Worm (Caenorhabditis elegans) whole organism, dauer: ENCODE results near the gene ZK177.2.

ENCODE experiments used
- unc-62 ChIP-seq: sonication (generic microtip); optimal IDR thresholded peaks from 2 replicates; lab custom pipeline; 2017; ENCODE audit warnings: missing biosample characterization, missing genetic modification reagents, missing genetic modification characterization

ZK177.2 gene

DNA sequence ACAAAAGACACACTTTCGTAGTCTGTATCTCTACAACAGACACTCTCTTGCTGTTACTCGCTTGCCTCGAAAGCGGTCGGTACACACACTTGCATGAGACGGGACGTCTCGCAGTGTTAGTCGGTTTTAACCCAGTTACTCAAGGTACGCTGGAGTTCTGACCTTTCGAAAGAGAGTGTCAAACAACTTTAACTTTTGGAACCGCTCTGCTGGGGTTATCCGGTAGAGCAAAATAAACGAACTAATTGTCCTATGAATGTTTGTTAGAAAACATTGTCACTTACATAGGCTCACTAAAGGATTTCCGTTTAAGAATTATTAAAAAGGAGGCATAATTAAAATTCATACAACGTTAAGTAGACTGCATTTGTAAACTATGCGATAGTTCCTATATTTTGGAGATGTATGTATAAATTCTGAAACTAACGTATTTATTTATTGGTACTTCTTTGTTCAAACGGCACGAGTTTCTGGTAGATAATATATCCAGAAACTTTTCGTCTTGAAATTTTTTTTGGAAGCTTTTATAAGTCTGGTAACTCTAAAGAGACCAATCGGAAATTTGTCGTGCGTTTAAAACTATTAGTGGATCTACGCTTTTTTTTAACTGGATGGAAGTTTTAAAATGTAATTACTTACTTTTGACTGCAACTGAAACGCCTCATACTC is 24.6 kb downstream of the ZK177.2 start:
- TF ChIP-seq unc-62 = peak; percentile 12

DNA sequence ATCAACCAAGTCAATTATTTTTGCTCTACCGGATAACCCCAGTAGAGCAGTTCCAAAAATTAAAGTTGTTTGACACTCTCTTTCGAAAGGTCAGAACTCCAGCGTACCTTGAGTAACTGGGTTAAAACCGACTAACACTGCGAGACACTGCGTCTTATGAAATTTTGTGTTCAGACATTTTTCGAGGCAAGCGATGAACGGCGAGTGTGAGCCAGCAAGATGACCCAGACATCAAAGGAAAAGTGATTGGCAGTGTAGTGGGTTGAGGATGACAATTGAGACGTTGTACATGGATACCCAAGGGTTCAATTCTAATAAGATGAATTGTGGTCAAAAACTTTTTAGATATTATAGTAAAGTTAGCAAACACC is 25.1 kb downstream of the ZK177.2 start:
- no peak for TF ChIP-seq unc-62

DNA sequence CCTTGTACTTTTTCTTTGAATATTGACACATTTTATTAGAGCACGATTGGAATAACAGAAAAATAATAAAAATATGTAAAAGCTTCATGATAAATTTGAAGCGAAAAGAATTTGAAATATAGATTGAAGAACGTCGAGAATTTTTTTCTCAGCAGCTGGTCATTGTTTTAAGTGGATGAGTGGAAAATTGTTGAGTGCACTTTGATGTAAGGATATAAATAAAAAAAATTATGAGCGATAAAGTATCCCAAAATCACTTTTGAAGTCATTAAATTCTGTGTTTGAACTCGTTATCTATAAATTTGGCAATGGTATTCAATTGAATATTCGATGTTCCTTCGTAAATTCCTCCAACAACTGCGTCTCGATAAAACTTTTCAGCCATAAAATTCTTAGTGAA is 25.8 kb downstream of the ZK177.2 start, which contains the start of gene ins-13:
Gene ins-13 (minus strand): TSS at position 101 of the 400 bp plus-strand sequence.
- no peak for TF ChIP-seq unc-62

DNA sequence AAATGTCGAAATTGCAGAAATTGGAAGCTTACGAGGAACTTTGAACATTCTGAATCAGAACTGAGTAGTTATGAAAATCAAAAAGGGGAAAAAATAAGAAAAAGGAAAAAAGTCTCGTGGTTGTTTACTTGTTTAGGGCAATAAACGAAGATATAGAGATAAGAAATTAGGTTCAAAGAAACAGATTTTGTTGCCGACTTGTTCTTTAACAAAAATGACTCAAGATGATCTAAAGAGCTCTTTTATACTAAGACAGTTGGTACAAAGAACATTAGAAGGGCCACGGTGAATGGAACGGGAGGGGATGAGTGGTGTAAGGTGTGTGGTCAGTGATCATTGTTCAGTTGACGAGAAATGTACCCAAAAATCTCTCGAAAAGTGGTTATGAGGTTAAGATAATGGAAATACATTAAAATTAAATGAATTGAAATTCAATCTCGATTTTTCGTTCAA is 28.5 kb downstream of the ZK177.2 start, which contains the start of gene acdh-2:
Gene acdh-2 (minus strand): TSS at position 51 of the 453 bp plus-strand sequence.
- TF ChIP-seq unc-62 = no peak

DNA sequence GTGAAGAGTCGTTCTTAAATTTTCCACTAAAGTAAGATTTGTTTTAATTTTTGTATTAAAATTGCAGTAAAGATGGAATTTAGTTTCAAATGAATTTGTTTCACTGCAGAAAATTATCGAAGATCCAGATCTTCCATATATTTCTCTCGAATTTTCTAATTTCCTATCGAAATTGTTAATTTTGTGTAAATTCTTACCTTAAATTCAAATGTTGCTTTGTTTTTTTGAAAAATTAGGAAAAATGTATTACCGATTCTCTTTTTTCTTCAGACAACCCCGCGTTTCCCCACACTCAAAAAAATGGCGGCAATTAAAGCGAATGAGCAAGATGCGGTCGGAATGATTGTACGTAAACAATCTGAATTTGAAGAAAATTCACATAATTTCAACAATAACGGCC is 30.7 kb downstream of the ZK177.2 start, which contains the start of gene C17C3.6:
Gene C17C3.6 (plus strand): TSS at position 301 of the 400 bp plus-strand sequence.
- no peak for TF ChIP-seq unc-62

DNA sequence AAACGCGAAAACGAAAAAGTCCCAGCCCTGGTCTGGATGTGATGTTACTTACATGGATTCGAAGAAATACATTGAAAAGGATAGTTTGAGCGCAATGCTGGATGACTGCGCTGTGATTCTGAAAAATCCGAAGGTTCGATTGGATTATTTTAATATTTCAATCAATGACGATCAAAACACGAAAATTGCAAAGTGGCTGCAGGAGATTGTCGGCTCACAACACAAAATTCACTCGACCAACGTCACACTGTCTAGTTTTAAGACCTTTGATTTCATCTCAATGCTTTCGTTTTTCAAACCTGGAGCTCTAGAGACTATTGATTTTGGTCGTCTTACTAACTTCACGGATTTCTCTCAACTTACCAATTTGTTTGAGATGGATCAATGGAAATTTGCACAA is 32.5 kb downstream of the ZK177.2 start, which contains the start of gene C17C3.5:
Gene C17C3.5 (plus strand): TSS at position 301 of the 400 bp plus-strand sequence.
- TF ChIP-seq unc-62 = no peak

DNA sequence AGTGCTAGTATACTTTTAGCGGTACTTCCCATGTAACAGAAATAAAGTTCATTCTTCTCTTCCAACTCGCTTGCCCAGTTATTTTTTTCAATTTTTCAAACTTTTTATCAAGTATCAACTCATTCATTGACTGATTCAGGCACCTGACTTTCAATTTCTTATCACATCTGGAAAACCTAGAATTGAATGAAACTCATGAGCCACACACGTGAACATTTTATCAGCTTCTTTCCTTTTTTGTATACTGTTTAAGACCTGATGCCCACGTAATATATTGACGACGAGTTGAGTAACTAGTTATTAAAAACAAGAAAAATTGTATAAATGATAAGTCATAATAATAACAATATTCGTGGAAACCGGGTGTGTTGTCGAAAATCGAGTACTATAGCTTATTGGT is 34.5 kb downstream of the ZK177.2 start:
- TF ChIP-seq unc-62 = no peak

DNA sequence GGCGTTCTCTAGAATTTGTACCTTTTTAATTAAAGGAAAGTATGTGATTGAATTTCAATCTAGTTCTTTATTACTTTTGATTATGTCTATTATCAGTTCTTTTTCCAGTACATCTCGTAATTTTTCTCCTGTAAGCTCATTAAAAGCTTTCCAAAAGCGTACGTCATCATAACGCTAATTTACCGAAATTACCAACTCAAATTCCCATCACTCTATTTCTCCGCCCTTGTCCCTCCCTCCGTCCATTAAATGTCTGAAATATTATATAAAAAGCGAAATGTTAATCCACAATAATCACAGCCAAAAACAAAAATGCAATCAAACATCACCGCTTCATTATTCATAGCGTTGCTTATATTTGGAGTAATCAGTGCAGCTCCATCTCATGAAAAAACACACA is 35.3 kb downstream of the ZK177.2 start, which contains the start of gene ins-12:
Gene ins-12 (plus strand): TSS at position 301 of the 400 bp plus-strand sequence.
- no peak for TF ChIP-seq unc-62

DNA sequence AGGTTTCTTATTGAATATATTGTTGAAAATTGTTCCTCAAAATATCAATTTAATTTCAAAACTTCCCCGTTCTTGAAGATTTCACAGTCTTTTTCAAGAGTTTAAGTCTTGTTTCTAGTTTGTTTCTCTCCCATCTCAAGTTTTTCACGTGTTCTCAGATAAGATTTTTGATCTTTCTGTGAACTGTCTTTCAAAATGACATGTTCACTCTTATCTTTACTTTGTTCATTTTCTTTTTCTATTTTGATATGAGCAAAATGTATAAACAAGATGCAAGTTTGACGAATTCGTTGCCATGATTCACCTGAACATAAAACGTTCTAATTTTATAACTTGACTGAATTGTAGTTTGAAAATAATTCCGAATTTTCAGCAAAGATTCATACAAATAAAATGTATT is 35.8 kb downstream of the ZK177.2 start:
- no peak for TF ChIP-seq unc-62

DNA sequence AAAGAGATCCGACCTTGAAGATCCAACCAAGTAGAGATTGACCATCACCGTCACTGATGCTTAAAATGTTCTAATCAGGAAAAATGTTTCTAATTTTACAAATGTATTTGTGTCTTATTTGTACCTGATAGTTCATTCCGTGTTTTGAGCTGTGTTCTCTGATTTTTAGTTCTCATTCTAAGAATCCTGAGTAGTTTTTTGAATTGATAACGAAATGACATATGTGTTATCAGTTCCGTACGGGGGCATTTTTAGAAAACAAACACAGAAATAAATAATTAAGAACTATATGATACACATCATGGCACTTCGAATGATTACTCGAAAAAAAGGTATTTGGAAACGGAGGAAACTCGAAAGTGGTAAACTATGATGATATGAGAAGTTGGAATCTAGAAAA is 36.5 kb downstream of the ZK177.2 start:
- no peak for TF ChIP-seq unc-62

DNA sequence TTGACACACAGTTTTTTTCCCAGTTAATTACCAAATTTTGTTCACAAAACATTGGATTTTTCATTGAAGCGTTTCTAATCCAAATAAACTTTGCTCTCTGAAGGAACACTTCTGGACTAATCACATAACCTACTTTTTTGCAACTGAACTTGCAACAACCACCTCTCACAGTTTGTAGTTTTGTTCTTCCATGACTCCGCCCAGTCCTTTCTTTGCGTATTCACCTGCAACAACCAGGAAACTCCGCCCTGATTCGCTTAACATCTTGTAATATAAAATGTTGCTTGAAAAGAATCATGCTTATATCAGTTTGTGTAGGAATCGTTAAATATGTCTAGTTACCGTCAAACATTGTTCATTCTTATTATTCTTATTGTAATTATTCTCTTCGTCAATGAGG is 37.4 kb downstream of the ZK177.2 start, which contains the start of gene ins-11:
Gene ins-11 (plus strand): TSS at position 301 of the 400 bp plus-strand sequence.
- no peak for TF ChIP-seq unc-62

DNA sequence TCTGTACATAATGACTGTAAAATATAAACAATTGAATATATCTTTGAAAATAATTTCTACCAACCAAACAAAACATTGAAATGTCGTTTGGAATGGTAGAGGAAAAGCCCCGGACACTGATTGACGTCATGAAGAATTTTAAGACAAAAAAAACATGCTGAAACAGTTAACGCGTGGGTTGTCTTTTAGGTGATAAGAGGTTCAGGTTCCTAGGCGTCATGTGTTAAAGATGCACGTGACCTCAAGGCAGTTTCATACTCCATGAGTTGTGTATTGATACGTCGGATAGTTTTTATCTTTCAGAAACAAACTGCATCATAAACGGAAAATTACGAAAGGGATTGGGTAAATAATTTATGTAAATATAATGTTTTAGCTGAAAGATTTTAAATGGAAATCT is 38.1 kb downstream of the ZK177.2 start:
- no peak for TF ChIP-seq unc-62

DNA sequence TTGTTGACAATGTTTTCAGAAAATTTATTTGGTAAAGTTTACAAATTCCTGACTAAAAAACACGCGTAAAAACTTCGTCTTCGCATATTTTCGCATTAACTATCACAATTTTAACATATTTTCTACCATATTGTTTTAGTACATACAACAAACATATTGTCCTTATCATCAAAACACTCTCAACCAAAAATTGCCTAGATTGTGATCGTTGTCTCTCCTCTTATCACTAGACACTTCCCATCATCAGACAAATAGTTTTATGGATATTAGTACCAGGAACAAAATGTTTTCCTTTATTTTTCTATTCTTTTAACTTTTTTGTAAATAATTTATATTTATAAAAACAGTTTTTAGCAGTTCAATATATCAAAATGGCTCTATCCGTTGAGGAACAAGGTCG is 42.4 kb downstream of the ZK177.2 start, which contains the start of gene C17C3.3:
Gene C17C3.3 (plus strand): TSS at position 346 of the 400 bp plus-strand sequence.
- no peak for TF ChIP-seq unc-62

DNA sequence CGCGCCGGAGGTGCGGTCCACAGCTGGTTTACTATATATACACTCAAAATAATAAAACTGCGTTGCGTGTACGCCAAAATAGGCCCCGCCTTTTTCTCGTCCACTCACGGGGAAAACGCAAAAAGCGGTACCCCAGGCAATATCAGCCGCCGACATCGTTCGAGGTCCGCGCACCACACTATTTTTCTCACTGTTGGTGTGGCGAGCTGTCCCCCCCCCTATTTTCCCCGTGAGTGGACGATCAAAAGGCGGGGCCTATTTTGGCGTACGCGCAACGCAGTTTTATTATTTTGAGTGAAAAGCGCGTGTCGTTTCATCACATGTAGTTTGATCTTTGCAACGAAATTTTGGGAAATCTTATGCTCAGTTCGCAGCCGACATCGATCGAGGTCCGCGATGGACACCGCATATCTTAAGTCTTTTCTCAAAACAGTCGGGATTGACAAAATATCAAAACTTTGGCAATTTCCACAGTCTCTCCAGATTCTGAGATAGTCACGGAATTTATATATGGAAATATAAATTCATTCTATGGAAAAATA is 46.1 kb downstream of the ZK177.2 start:
- TF ChIP-seq unc-62 = no peak
